Fruit fly (Drosophila melanogaster) Kc167 (cell line): ENCODE results near the gene CG9632.
"Not testable (repeated sequence)": the region's sequence is repeated elsewhere in the genome, so short reads cannot be mapped to it uniquely, and the experiment has no call there.

Experiments
- Myc ChIP-seq: fragments of >200 bp; optimal IDR thresholded peaks from 2 replicates; lab custom pipeline; 2017; ENCODE audit warnings: missing external identifiers
- insv ChIP-seq: fragments of >200 bp; optimal IDR thresholded peaks from 3 replicates; lab custom pipeline; 2018; ENCODE audit warnings: missing external identifiers
- psq ChIP-seq: fragments of >200 bp; optimal IDR thresholded peaks from 2 replicates; lab custom pipeline; 2017; ENCODE audit warnings: missing external identifiers

- not testable (repeated sequence) for TF ChIP-seq insv (lab: Kevin White, UChicago); psq (lab: Kevin White, UChicago); Myc
These were observed 48.1 kb downstream of the CG9632 start, which contains the start of gene EndoU for dm6 chr3R:15908098-15908497.
